Worm (Caenorhabditis elegans) whole organism, L1 larva: ENCODE results near the gene D1046.2.
A peak's percentile ranks its signal among the peaks of the same experiment; 100 is the strongest.

Source experiments
- ceh-82 ChIP-seq, 3 experiments: fragments of 150-350 bp in 1 of 3; sonication (generic microtip) in 2 of 3; optimal IDR thresholded peaks; 2 replicates each; lab custom pipeline; 2014 to 2017; ENCODE audit warnings: missing biosample characterization in 3 of 3, missing genetic modification characterization in 3 of 3
- efl-1 ChIP-seq, 4 experiments: fragments of 150-350 bp; optimal IDR thresholded peaks in 3 of 4; peaks in 1 of 4; 1 replicate in 1 of 4; 2 replicates in 3 of 4; lab custom pipeline; 2014; ENCODE audit warnings: missing biosample characterization in 2 of 4, missing genetic modification characterization in 2 of 4, missing genetic modification reagents in 2 of 4
- nhr-11 ChIP-seq: fragments of 150-350 bp; optimal IDR thresholded peaks from 2 replicates; lab custom pipeline; 2014; ENCODE audit warnings: missing biosample characterization, missing genetic modification characterization
- skn-1 ChIP-seq: fragments of 150-350 bp; optimal IDR thresholded peaks from 2 replicates; lab custom pipeline; 2014; ENCODE audit warnings: missing biosample characterization, missing genetic modification characterization
- unc-130 ChIP-seq: fragments of 150-350 bp; optimal IDR thresholded peaks from 2 replicates; lab custom pipeline; 2017; ENCODE audit warnings: missing biosample characterization, missing genetic modification characterization, inconsistent platforms

- no peak for TF ChIP-seq unc-130
- TF ChIP-seq skn-1 (tag; lab: Kevin White, UChicago), result peak; percentile 78
- TF ChIP-seq nhr-11, result no peak
- no peak for TF ChIP-seq ceh-82 (tag; optimal IDR thresholded peaks at IDR 0.05; lab: Kevin White, UChicago)
- peak; percentile 54 to 65 for TF ChIP-seq efl-1 (optimal IDR thresholded peaks at IDR 0.05; lab: Kevin White, UChicago)
- TF ChIP-seq efl-1 (GFP tag; optimal IDR thresholded peaks at IDR 0.05 in 1 of 2; lab: Kevin White, UChicago), result peak; percentile 65 to 93
These were observed 32.1 kb downstream of the D1046.2 start, which contains the start of gene rad-54.L2 for ce11 chrIV:8893746-8894145.
